Worm (Caenorhabditis elegans) whole organism, dauer: ENCODE data around the gene gpx-5.

Experiments
- unc-62 ChIP-seq: sonication (generic microtip); optimal IDR thresholded peaks from 2 replicates; lab custom pipeline; 2017; ENCODE audit warnings: missing biosample characterization, missing genetic modification reagents, missing genetic modification characterization

Gene gpx-5

ce11 chrX:9584333-9584732, at the start of gene gpx-5:
Gene gpx-5, plus strand, starts transcription at chrX:9584668.
- TF ChIP-seq unc-62 (GFP tag; lab: Kevin White, UChicago): no peak

ce11 chrX:9536008-9536407, 48.5 kb upstream of the gpx-5 start:
- no peak for TF ChIP-seq unc-62 (GFP tag; lab: Kevin White, UChicago)

ce11 chrX:9536665-9537064, 47.8 kb upstream of the gpx-5 start, which contains the start of gene C07B5.8:
Gene C07B5.8, minus strand, starts transcription at chrX:9536765.
- TF ChIP-seq unc-62 (GFP tag; lab: Kevin White, UChicago): no peak

DNA sequence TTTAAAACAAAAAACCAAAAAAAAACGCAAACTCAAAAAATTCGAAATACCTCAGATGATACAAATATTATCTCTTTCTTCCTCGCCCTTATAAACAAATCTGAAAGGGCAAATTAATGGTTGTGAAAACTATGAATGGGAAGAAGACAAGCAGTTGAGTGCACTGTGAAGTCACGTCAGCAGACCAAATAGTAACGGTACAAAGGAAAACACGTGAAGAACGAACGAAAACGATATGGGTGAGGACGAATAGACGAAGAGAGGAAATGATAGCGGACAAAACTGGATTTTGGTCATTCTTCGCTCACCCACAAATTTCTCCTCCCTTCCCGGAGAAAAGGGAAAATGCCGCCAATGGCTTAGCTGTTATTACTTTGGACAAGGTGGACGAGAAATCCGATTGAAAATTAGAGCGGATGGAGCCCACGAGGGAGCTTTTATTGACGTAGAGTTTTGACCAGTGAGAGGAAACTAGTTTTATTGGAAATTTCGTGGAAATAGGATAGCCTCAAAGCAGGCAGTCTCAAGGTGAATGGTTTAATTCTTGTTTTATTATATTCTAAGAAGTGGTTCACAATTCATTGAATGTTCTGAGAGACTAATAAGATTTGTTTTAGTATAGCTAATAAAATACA, 46.8 kb upstream of the gpx-5 start:
- TF ChIP-seq unc-62 (GFP tag; lab: Kevin White, UChicago): no peak

DNA sequence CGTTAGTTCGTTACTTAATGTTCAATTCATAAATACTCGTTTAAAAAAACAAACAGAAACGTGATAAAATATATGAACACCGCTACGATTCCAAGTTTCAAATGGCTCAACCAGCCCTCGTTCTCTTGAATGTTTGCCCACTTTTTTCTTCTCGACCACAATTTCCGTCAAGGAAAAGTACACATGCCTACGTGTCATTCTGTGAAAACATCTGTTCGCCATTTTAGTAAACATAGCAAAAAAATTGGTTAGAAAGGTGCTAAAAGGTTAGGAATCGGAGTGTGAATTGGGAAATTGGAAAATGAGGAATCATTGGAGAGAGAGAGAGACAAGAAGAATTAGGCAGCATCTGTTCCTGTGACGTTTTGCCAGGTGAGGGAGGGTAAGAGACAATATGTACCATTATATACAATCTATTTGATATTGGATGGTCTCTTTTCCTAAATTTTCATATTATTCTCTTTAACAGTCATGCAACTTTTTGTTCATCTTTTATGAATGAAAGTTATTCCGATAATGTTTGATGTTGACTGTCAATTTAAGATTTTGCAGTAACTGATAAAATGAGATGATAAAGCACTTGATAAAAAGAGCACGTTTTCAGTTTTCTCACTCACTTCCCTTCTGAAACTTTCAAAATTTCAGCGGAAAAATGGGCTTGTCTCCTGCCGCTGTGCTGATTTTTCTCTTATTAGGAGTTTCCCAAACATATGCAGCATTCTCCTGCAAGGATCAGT, 45.0 kb upstream of the gpx-5 start, which contains the start of gene nuc-1:
Gene nuc-1, plus strand, starts transcription at position 612 of the 737 bp plus-strand sequence.
- TF ChIP-seq unc-62 (GFP tag; lab: Kevin White, UChicago): no peak

- no peak for TF ChIP-seq unc-62 (GFP tag; lab: Kevin White, UChicago)
These were observed 44.0 kb upstream of the gpx-5 start for ce11 chrX:9540464-9540863.

DNA sequence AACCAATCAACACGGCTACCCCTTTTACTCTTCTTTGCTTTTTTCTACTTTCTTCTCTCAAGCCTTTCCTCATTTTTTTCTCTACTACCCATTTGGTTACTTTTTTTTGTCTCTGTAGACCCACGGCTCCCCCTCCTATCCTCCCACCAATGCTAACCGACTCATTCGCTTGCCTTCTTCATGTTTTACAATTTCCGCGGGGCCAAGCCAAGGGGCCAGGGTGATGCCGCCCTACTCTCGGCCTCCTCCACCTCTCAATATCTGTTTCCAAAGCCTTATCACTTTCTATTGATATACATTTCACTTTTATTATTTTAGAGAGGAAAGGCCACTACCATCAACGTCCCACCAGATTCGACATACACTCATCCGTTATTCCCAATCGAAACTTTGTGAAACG, 41.1 kb upstream of the gpx-5 start, which contains the start of gene F49E2.5:
Gene F49E2.5, plus strand, starts transcription at position 301 of the 400 bp plus-strand sequence.
- no peak for TF ChIP-seq unc-62 (GFP tag; lab: Kevin White, UChicago)

DNA sequence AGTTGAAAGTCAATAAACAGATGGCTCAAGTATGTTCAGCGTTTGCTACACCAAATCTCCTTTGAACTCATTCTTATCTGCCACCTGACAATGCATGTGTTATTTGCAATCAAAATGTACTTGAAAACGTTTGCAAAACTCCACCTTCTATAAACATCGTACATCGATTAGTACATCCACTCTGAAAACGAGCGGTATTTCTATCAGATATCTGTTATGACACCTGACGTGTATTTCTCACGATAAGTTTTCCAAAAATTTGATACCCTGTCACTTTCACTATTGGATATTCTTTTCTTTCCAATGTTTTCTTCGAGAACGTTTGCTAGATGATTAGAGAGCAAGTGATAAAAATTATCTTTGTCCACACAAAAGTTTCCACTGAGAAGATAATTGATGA, 40.1 kb upstream of the gpx-5 start:
- TF ChIP-seq unc-62 (GFP tag; lab: Kevin White, UChicago): no peak

ce11 chrX:9546640-9547039, 37.8 kb upstream of the gpx-5 start:
- TF ChIP-seq unc-62 (GFP tag; lab: Kevin White, UChicago): no peak

- peak; percentile 8 for TF ChIP-seq unc-62 (GFP tag; lab: Kevin White, UChicago)
These were observed 37.2 kb upstream of the gpx-5 start for ce11 chrX:9547264-9547751.

DNA sequence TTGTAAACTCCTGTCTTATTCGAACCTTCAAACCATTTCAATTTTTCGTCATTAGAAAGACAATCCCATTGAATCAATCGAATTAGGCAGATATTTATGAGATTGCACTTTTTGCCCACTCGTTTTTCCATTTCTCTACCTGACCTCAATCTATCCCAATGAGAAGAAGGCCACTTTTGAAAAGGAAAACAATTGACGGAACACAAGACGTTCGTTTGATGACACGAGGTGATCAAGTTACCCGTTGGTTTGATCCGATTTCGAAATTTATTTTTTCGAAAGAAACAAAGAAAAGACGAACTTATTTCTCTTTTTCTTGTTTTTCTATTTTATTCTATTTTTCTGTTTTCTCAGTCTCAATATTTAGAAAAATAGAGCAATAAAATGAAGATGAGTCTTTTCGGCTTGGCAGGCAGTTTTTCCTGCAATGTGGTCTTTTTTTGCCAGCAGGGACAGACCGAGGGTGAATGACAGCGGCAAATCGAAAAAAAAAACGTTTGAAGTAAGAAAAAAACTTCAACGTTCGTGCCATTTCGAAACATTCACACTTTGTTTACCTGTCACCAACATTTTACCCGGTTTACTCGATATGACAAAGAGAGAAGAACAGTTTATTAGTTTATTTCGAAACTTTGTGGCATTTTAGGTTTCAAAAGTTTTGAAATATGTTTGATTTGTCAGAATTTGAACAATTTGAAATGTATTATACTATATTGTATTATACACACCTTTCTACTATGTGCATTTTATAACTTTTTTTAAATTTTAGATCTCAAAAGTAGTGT, 36.3 kb upstream of the gpx-5 start:
- no peak for TF ChIP-seq unc-62 (GFP tag; lab: Kevin White, UChicago)

ce11 chrX:9548890-9549289, 35.6 kb upstream of the gpx-5 start:
- TF ChIP-seq unc-62 (GFP tag; lab: Kevin White, UChicago): no peak

ce11 chrX:9549657-9550369, 34.7 kb upstream of the gpx-5 start:
- no peak for TF ChIP-seq unc-62 (GFP tag; lab: Kevin White, UChicago)

DNA sequence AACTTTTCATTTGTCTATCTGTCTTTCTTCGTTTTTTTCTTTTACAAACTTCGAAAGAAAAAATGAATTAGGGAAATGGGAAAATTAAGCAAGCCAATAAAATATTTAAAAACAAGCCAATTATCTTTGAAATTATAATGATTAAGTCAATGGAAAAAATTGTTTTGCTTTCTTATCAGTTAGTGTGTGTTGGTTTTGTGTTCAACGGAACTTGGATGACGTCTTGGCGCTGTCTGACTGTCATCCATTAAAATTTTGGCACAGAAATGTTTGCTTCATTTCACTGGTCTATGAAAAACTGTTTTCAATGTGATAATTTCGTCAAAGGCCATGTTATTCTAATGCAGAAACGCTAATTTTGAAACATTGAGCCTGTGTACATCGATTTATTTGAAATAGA, 33.9 kb upstream of the gpx-5 start:
- no peak for TF ChIP-seq unc-62 (GFP tag; lab: Kevin White, UChicago)

ce11 chrX:9551112-9551511, 33.4 kb upstream of the gpx-5 start:
- TF ChIP-seq unc-62 (GFP tag; lab: Kevin White, UChicago): no peak
